Worm (Caenorhabditis elegans): ENCODE results near the gene Y53C12A.6.
A peak's percentile ranks its signal among the peaks of the same experiment; 100 is the strongest.

Gene Y53C12A.6

DNA sequence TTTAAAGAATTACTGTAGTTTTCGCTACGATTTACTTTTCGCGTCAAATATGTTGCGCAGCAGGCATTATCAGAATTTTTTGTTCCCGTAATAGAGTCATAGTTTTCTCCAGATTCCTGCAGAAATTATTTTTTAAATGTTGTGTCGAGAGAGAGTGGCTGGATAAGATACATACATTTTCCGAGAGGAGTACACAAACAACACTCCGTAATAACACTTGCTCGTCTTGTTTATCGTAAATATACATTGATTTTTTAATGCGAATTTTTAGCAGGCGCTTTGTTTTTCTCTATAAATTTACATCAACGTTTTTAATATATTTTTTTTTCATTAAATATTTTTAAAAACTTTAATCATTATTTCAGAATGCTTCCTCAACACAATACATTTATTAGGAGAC is 48.8 kb downstream of the Y53C12A.6 start, which contains the start of gene taf-8 (continued):
- TF ChIP-seq T26A8.4 (GFP tag; IDR thresholded peaks at IDR 0.05) (no peak), zfp-3 (GFP tag; conservative IDR thresholded peaks at IDR 0.05) (no peak), pqm-1 (tag; optimal IDR thresholded peaks at IDR 0.05) (no peak), dmd-8 (GFP tag; IDR thresholded peaks at IDR 0.05) (no peak), nhr-28 (tag; optimal IDR thresholded peaks at IDR 0.05) (peak; percentile 9), R02D3.7 (tag; optimal IDR thresholded peaks at IDR 0.05) (peak; percentile 68), arid-1 (GFP tag; conservative IDR thresholded peaks at IDR 0.05) (no peak), hlh-30 (tag; optimal IDR thresholded peaks at IDR 0.05; ENCODE audit: insufficient read depth) (no peak), F44E2.7 (GFP tag; IDR thresholded peaks at IDR 0.05) (no peak), nhr-237 (tag; optimal IDR thresholded peaks at IDR 0.05) (no peak), ceh-82 (tag; optimal IDR thresholded peaks at IDR 0.05) (no peak), ces-1 (GFP tag; optimal IDR thresholded peaks at IDR 0.05) (no peak), tag-97 (GFP tag; IDR thresholded peaks at IDR 0.05) (no peak), nhr-6 (tag; optimal IDR thresholded peaks at IDR 0.05) (no peak), aly-2 (tag; optimal IDR thresholded peaks at IDR 0.05) (no peak), attf-4 (tag; optimal IDR thresholded peaks at IDR 0.05) (no peak), snpc-1.2 (GFP tag; IDR thresholded peaks at IDR 0.05) (no peak), fos-1 (tag; optimal IDR thresholded peaks at IDR 0.05) (no peak), snpc-4 (tag; optimal IDR thresholded peaks at IDR 0.05) (no peak), hlh-11 (tag; optimal IDR thresholded peaks at IDR 0.05) (no peak), lin-1 (GFP tag; IDR thresholded peaks at IDR 0.05) (no peak), daf-8 (GFP tag; IDR thresholded peaks at IDR 0.05) (no peak), aha-1 (tag) (peak; percentile 78), D1046.2 (GFP tag; IDR thresholded peaks at IDR 0.05) (no peak), dpl-1 (GFP tag; optimal IDR thresholded peaks at IDR 0.05) (peak; percentile 66), daf-16 (GFP tag; optimal IDR thresholded peaks at IDR 0.05) (no peak), daf-16 (tag; optimal IDR thresholded peaks at IDR 0.05) (peak; percentile 42), zip-2 (tag; optimal IDR thresholded peaks at IDR 0.05) (no peak), mxl-3 (GFP tag; optimal IDR thresholded peaks at IDR 0.05) (no peak), lin-29 (GFP tag; IDR thresholded peaks at IDR 0.05) (no peak), hmg-1.1 (GFP tag; IDR thresholded peaks at IDR 0.05) (no peak), saeg-2 (GFP tag; IDR thresholded peaks at IDR 0.05) (no peak), cey-2 (tag; optimal IDR thresholded peaks at IDR 0.05; ENCODE audit: borderline replicate concordance, insufficient read depth) (no peak), ceh-20 (GFP tag; IDR thresholded peaks at IDR 0.05) (no peak), nhr-11 (tag; optimal IDR thresholded peaks at IDR 0.05) (peak; percentile 21), nhr-10 (tag; optimal IDR thresholded peaks at IDR 0.05) (no peak)

DNA sequence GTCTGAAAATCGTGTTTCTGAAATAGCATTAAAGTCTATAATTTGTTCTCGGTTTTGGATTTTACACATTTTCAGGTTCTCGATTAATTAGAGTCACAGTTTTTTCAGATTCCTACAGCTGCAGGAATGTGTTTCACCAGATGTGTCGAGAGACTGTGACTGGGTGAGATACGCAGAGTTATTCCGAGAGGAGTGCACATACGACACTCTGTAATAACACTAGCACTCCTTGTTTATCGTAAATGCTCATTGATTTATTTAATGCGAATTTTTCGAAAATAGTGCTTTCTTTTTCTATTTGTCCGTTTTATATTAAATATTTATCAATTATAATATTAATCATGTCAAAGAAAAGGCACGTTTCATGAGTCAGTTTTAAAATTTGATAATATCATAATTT is 50.4 kb downstream of the Y53C12A.6 start, which contains the start of gene ZK1320.11:
TSS of gene ZK1320.11 (plus strand) at position 243 of the 400 bp plus-strand sequence.
- TF ChIP-seq T20F7.1 (GFP tag; optimal IDR thresholded peaks at IDR 0.05): peak; percentile 46
- TF ChIP-seq daf-8 (GFP tag; IDR thresholded peaks at IDR 0.05): no peak
- no peak for TF ChIP-seq lin-15B (tag; optimal IDR thresholded peaks at IDR 0.05)
- no peak for TF ChIP-seq lir-3 (tag; optimal IDR thresholded peaks at IDR 0.05)
- TF ChIP-seq nhr-6 (tag; optimal IDR thresholded peaks at IDR 0.05): no peak
- no peak for TF ChIP-seq daf-16 (GFP tag; optimal IDR thresholded peaks at IDR 0.05)
- TF ChIP-seq daf-16 (tag; optimal IDR thresholded peaks at IDR 0.05): peak; percentile 42
